Worm (Caenorhabditis elegans): Measurements from ENCODE around the gene F35A5.5.
A peak's percentile ranks its signal among the peaks of the same experiment; 100 is the strongest.

Gene F35A5.5

DNA sequence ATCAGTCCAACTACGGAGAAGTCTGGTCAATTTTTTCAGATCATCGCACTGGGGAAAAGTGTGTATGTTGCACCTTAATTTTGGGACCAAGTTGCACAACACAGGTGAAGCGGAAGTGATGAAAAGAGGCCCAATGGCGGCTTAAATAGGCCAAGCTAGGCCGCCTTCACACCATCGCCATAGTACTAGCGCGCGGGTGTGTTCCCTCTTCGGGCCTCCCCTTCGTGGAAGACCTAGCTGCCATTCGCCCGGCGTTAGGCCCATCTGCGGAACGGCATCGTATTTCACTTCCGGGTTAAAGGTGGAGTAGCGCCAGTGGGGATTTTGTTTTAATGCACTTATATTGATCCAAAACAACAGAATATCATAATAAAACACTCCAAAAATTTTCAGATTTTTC, 35.7 kb downstream of the F35A5.5 start:
- no peak for TF ChIP-seq jun-1 (tag; optimal IDR thresholded peaks at IDR 0.05)
- TF ChIP-seq efl-1 (optimal IDR thresholded peaks at IDR 0.05): no peak
- TF ChIP-seq efl-1 (GFP tag; optimal IDR thresholded peaks at IDR 0.05 in 1 of 2): no peak
- TF ChIP-seq nhr-76 (tag; optimal IDR thresholded peaks at IDR 0.05): no peak
- no peak for TF ChIP-seq nhr-71 (tag; optimal IDR thresholded peaks at IDR 0.05)
- TF ChIP-seq zag-1 (tag; optimal IDR thresholded peaks at IDR 0.05): no peak
- TF ChIP-seq xbp-1 (tag; optimal IDR thresholded peaks at IDR 0.05): no peak
- TF ChIP-seq mep-1 (tag; optimal IDR thresholded peaks at IDR 0.05): no peak
- TF ChIP-seq grh-1 (GFP tag; IDR thresholded peaks at IDR 0.05): no peak
- no peak for TF ChIP-seq aha-1 (tag; optimal IDR thresholded peaks at IDR 0.05)

DNA sequence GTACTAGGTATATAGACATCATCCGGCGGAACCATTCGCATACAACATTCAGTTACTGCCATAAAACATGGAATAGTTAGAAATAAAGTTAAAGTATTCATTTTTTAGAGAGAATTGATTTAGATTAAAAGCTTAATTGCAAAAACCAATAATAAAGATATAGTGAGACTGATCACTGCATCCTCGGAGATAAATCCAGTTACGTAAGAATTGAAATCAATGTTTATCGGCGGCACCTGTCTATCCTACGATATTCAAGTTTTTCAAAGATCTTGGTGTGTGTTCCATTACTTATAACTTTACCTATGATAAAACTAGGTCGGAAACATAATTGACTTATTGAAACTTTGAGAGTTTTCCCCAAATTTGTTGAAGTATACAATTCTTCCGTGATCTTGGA, 36.2 kb downstream of the F35A5.5 start, which contains the start of gene T14G12.6:
Gene T14G12.6 (minus strand): TSS at position 101 of the 400 bp plus-strand sequence.
- no peak for TF ChIP-seq lsy-2 (tag; optimal IDR thresholded peaks at IDR 0.05)

DNA sequence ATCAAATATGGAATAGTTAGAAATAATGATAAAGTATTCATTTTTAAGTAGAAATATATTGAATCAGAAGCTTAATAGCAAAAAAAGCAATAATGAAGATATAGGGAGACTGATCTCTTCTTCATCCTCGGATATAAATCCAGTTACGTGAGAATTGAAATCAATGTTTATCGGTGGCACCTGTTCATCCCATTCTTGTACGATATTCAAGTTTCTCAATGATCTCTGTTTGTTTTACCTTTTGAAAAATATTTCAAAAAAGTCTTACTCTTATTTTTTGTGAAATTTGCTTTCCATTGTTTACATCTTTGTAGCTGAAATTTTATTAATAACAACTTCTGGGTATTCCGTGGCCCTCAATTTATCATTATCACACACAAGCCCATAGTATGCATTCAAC, 37.1 kb downstream of the F35A5.5 start, which contains the start of gene T14G12.12:
Gene T14G12.12 (minus strand): TSS at position 101 of the 400 bp plus-strand sequence.
- TF ChIP-seq aly-2 (tag; optimal IDR thresholded peaks at IDR 0.05): no peak
- TF ChIP-seq zip-4 (GFP tag; optimal IDR thresholded peaks at IDR 0.05): no peak
- TF ChIP-seq nhr-28 (tag; optimal IDR thresholded peaks at IDR 0.05): no peak
- TF ChIP-seq lin-35 (GFP tag; optimal IDR thresholded peaks at IDR 0.05): no peak
- no peak for TF ChIP-seq lin-39 (tag; optimal IDR thresholded peaks at IDR 0.05)
- TF ChIP-seq hpl-2 (GFP tag; optimal IDR thresholded peaks at IDR 0.05): no peak
- TF ChIP-seq pag-3 (tag; optimal IDR thresholded peaks at IDR 0.05; ENCODE audit: borderline replicate concordance, insufficient read depth): no peak
- no peak for TF ChIP-seq lsy-2 (tag; optimal IDR thresholded peaks at IDR 0.05)
- no peak for TF ChIP-seq F16B12.6 (tag; optimal IDR thresholded peaks at IDR 0.05)
- TF ChIP-seq nhr-237 (tag; optimal IDR thresholded peaks at IDR 0.05): no peak
- no peak for TF ChIP-seq nhr-19 (GFP tag; conservative IDR thresholded peaks at IDR 0.05)
- TF ChIP-seq skn-1 (tag; optimal IDR thresholded peaks at IDR 0.05): no peak
- no peak for TF ChIP-seq mef-2 (tag; optimal IDR thresholded peaks at IDR 0.05)
- TF ChIP-seq dsc-1 (tag; optimal IDR thresholded peaks at IDR 0.05): no peak
- TF ChIP-seq ztf-11 (tag; optimal IDR thresholded peaks at IDR 0.05): no peak
- no peak for TF ChIP-seq lin-15B (tag; optimal IDR thresholded peaks at IDR 0.05)
- no peak for TF ChIP-seq sptf-1 (tag; optimal IDR thresholded peaks at IDR 0.05)

DNA sequence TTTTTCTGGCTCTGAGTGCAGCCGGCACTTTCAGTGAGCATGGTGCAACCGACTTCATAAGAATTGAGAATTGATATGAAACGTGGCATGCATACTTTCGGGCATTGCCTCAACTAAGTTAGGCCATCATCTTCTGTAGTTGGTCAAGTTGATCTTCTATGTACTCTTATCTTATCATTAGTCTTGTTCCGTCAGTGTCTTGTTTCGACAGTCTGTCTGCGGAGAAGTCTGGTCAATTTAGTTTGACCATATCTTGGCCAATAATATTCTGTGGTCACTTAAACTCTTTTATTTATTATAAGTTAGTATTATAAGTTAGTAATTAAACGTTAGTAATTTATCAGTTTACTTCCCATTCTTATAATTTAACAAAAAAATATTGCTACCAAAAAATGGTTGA, 39.3 kb downstream of the F35A5.5 start:
- TF ChIP-seq elt-3 (tag; optimal IDR thresholded peaks at IDR 0.05) (peak; percentile 4 to 94 (median 63)), efl-3 (GFP tag; optimal IDR thresholded peaks at IDR 0.05) (no peak), dsc-1 (tag; optimal IDR thresholded peaks at IDR 0.05) (no peak), rnt-1 (tag; optimal IDR thresholded peaks at IDR 0.05) (peak; percentile 31), lin-14 (GFP tag; optimal IDR thresholded peaks at IDR 0.05) (no peak), tbx-2 (tag; optimal IDR thresholded peaks at IDR 0.05) (no peak)

DNA sequence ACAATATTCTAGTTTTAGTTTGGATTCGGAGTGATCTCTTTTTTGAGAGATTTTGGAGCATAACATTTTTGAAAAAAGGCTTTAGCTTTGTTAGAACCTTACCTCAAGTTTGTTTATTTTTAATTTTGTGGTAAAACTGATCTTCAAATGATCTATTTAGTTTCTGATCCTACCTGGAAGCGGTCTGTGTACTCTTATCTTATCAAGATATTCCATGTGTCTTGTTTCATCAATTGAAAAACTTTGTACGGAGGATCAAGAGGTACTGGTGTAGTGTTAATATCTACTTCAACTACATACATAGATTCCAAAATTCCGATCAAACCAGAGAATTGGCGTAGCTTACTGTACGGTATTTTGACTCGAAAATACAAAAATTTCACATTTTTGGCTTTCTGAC, 39.8 kb downstream of the F35A5.5 start:
- TF ChIP-seq elt-3 (tag; optimal IDR thresholded peaks at IDR 0.05) (peak in 5 of 6 experiments; percentile 5 to 89 (median 63)), dpl-1 (GFP tag; optimal IDR thresholded peaks at IDR 0.05) (no peak), nhr-85 (tag) (peak; percentile 21), fkh-10 (GFP tag; optimal IDR thresholded peaks at IDR 0.05) (no peak)

DNA sequence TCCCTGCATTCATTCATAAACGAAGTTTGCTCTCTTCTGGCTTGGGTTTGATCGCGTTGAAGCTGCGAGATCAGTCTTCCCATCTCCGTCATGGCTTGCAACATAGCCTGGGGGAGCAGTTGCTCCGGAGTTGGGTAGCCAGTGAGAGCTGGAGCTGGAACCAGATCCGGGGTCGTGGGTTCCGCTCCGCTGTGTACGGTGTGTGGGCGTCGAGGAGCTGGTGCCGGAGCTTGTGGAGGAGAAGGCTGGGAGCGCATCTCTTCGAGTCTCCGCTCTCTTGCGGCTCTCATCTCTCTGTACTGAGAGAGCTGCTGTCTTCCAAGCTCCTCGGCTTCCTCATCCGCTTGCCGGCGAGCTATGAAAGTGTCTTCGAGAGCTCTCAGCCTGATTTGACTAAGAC, 43.1 kb downstream of the F35A5.5 start:
- TF ChIP-seq irx-1 (tag; optimal IDR thresholded peaks at IDR 0.05) (no peak), nhr-11 (tag; optimal IDR thresholded peaks at IDR 0.05) (no peak), blmp-1 (tag; optimal IDR thresholded peaks at IDR 0.05) (no peak)

Measured in whole organism, L1 larva.